Worm (Caenorhabditis elegans): Measurements from ENCODE around the gene Y54F10AL.1.

The Y54F10AL.1 gene

DNA sequence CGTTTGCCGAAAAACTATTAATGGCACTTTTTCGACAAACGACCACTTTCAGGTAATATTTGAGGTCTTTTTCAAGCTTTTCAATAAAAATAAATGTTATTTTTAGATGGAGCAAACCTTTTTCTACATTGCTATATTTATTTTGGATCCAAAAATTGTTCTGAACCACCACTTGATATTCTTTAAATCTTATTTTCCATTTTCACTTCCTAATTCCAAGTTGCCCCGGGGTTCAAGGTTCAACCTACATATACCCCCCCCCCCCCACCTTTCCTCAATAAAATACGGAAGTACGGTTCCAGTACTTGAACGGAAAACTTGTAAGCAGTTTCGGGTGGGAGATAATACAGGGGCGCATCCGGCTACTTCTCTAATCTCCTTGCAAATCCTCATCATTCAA, 21.0 kb downstream of the Y54F10AL.1 start, which contains the start of gene Y54F10AM.6:
TSS of gene Y54F10AM.6 (plus strand) at position 301 of the 400 bp plus-strand sequence.
- TF ChIP-seq hlh-15 (tag; optimal IDR thresholded peaks at IDR 0.05) = no peak
- no peak for TF ChIP-seq syd-9 (tag; optimal IDR thresholded peaks at IDR 0.05)
- no peak for TF ChIP-seq ceh-31 (tag; optimal IDR thresholded peaks at IDR 0.05)
- no peak for TF ChIP-seq che-1 (tag; optimal IDR thresholded peaks at IDR 0.05)
- no peak for TF ChIP-seq ama-1 (optimal IDR thresholded peaks at IDR 0.05)
- no peak for TF ChIP-seq nhr-232 (tag; optimal IDR thresholded peaks at IDR 0.05)
- TF ChIP-seq lin-11 (tag; optimal IDR thresholded peaks at IDR 0.05) = no peak
- TF ChIP-seq ceh-9 (tag; optimal IDR thresholded peaks at IDR 0.05) = no peak
- TF ChIP-seq dmd-4 (tag; optimal IDR thresholded peaks at IDR 0.05; ENCODE audit: borderline replicate concordance) = no peak
- no peak for TF ChIP-seq gmeb-2 (tag; optimal IDR thresholded peaks at IDR 0.05)
- no peak for TF ChIP-seq tbx-7 (tag; optimal IDR thresholded peaks at IDR 0.05)
- no peak for TF ChIP-seq hlh-13 (GFP tag; optimal IDR thresholded peaks at IDR 0.05)
- TF ChIP-seq fkh-10 (GFP tag; optimal IDR thresholded peaks at IDR 0.05) = no peak
- TF ChIP-seq ceh-19 (GFP tag; optimal IDR thresholded peaks at IDR 0.05) = no peak
- TF ChIP-seq hlh-8 (tag; optimal IDR thresholded peaks at IDR 0.05) = no peak
- no peak for TF ChIP-seq sox-4 (tag; optimal IDR thresholded peaks at IDR 0.05)

DNA sequence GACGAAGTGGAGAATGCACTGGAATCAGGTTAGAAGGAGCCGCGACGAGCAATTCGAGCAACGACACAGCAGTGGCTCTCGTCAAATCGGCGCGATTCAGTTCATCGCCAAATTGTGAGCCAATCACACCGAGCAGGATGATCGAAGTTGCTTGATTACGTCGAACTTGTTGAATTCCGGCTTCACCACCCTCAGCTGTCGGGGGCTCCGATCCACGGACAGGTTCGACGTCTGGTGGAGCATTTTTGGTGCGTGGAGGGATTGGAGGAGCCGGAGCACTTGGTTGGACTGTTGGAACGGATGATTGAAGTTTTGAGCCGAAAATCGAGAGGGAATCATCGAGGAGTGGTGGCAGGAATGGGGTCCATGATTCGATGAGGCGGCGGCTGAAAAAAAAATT, 28.0 kb downstream of the Y54F10AL.1 start:
- TF ChIP-seq T23F11.4 (GFP tag; optimal IDR thresholded peaks at IDR 0.05) = no peak
- no peak for TF ChIP-seq pat-9 (tag; optimal IDR thresholded peaks at IDR 0.05)
- no peak for TF ChIP-seq ceh-31 (tag; optimal IDR thresholded peaks at IDR 0.05)
- no peak for TF ChIP-seq dve-1 (tag; optimal IDR thresholded peaks at IDR 0.05)
- no peak for TF ChIP-seq fkh-6 (tag; optimal IDR thresholded peaks at IDR 0.05)
- TF ChIP-seq madf-2 (tag; optimal IDR thresholded peaks at IDR 0.05) = no peak
- TF ChIP-seq elt-4 (tag; optimal IDR thresholded peaks at IDR 0.05) = no peak
- TF ChIP-seq unc-55 (GFP tag; optimal IDR thresholded peaks at IDR 0.05) = no peak
- no peak for TF ChIP-seq F13H6.1 (tag; optimal IDR thresholded peaks at IDR 0.05)
- no peak for TF ChIP-seq sox-4 (tag; optimal IDR thresholded peaks at IDR 0.05)
- no peak for TF ChIP-seq zip-5 (tag; optimal IDR thresholded peaks at IDR 0.05)
- no peak for TF ChIP-seq lin-11 (tag; optimal IDR thresholded peaks at IDR 0.05)
- no peak for TF ChIP-seq gmeb-2 (tag; optimal IDR thresholded peaks at IDR 0.05)

DNA sequence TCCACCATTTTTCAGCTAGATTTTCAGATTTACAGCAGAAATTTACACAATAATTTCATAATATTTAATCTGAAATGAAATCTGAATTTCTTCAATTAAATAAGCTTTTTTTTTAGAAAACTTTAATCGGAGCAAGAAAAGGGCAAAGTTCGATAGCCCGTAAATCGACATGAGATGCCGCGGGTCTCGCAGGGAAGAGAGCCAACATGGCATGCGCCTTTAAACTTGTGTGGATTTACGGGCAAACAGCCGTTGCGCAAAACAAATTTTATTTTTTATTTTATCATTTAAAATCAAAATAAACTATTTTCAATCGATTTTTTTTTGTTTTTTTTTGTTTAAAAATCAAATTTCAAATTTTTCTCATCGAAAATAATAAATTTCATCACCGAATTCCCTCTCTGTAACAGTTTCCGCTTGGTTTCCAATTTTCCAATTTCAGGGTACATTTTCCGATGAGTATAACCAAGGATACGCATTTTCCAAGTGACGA, 41.2 kb downstream of the Y54F10AL.1 start, which contains the start of the genes Y54F10AM.15, rbc-2 and ndua-8:
TSS of gene Y54F10AM.15 (minus strand) at position 59 of the 493 bp plus-strand sequence.
TSS of gene rbc-2 (minus strand) at position 69 of the 493 bp plus-strand sequence.
TSS of gene ndua-8 (plus strand) at position 443 of the 493 bp plus-strand sequence.
- TF ChIP-seq ceh-31 (tag; optimal IDR thresholded peaks at IDR 0.05) (peak; percentile 73), unc-55 (GFP tag; optimal IDR thresholded peaks at IDR 0.05) (peak; percentile 48), hlh-30 (tag; optimal IDR thresholded peaks at IDR 0.05; ENCODE audit: insufficient read depth) (peak; percentile 48), ceh-18 (tag; optimal IDR thresholded peaks at IDR 0.05) (peak; percentile 18), ceh-48 (tag; optimal IDR thresholded peaks at IDR 0.05) (peak; percentile 22), fkh-10 (GFP tag; optimal IDR thresholded peaks at IDR 0.05) (no peak), unc-42 (tag; optimal IDR thresholded peaks at IDR 0.05) (peak; percentile 23), dve-1 (tag; optimal IDR thresholded peaks at IDR 0.05) (peak; percentile 50), unc-3 (GFP tag; conservative IDR thresholded peaks at IDR 0.05) (no peak), unc-3 (tag; optimal IDR thresholded peaks at IDR 0.05) (no peak), ceh-2 (tag; optimal IDR thresholded peaks at IDR 0.05) (peak; percentile 24), fax-1 (tag; optimal IDR thresholded peaks at IDR 0.05) (no peak), ceh-14 (tag; optimal IDR thresholded peaks at IDR 0.05) (peak; percentile 10), K09A11.1 (tag; optimal IDR thresholded peaks at IDR 0.05; ENCODE audit: insufficient read depth) (peak; percentile 63), ceh-34 (tag; optimal IDR thresholded peaks at IDR 0.05) (peak; percentile 17), sdc-2 (tag; optimal IDR thresholded peaks at IDR 0.05) (no peak), ceh-30 (tag; optimal IDR thresholded peaks at IDR 0.05) (no peak), ets-4 (tag; optimal IDR thresholded peaks at IDR 0.05) (peak; percentile 28), tbx-2 (tag; optimal IDR thresholded peaks at IDR 0.05) (peak; percentile 18), pros-1 (tag; optimal IDR thresholded peaks at IDR 0.05) (peak; percentile 8), nhr-11 (tag; optimal IDR thresholded peaks at IDR 0.05) (no peak), nfya-1 (tag; optimal IDR thresholded peaks at IDR 0.05) (peak; percentile 82), elt-2 (tag; optimal IDR thresholded peaks at IDR 0.05) (peak; percentile 35), ceh-45 (GFP tag; IDR thresholded peaks at IDR 0.05) (no peak), pax-1 (tag; optimal IDR thresholded peaks at IDR 0.05) (peak; percentile 59), pqm-1 (tag; optimal IDR thresholded peaks at IDR 0.05) (no peak)

Measured in whole organism, late embryonic.